Fruit fly (Drosophila melanogaster): ENCODE results near the gene CG7255.

The CG7255 gene

DNA sequence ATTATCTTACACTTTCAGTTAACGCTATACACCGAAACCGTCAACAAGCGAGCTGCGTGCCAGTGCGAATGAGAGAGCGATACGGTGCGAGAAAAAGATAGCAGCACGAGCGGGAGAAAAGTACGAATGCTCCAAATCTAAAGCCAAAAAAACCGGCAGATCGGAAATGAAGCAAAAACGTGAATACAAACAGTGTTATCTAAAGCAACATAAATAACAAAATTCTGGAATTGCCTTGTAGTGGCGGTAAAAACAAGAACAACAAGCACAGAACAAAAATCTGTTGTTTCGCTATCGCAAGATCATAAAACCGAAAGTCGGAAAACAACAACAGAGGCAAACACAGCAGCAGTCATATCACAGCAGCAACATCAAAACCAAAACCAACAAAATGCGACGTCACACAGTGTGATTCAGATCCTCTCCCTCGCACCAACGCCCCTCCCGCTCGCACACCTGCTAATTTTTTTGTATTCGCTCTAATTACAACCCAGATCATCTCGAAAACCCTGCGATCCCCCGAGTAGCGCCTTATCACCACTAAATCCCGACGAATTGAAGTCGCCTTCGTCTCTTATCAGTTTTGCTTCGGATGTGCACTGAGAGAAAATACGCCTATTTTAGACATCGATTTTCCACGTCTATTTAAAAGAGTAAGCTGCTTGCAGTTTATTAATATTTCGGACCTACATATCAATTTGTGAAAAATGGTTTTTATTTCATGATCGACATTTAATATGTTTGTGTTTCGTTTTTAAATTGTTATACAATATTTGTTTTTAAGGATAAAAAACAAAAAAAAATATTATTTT is at the start of gene CG7255 (continued):
- TF ChIP-seq CG11093 (GFP tag; IDR thresholded peaks at IDR 0.05), result no peak
- TF ChIP-seq CG3995 (GFP tag; optimal IDR thresholded peaks at IDR 0.05), result no peak
- TF ChIP-seq eve (GFP tag; optimal IDR thresholded peaks at IDR 0.05), result no peak
- TF ChIP-seq ash1 (GFP tag; optimal IDR thresholded peaks at IDR 0.05), result no peak
- no peak for TF ChIP-seq bowl (GFP tag; IDR thresholded peaks at IDR 0.05)
- TF ChIP-seq NFAT (GFP tag; IDR thresholded peaks at IDR 0.05), result no peak
- TF ChIP-seq ewg (GFP tag; optimal IDR thresholded peaks at IDR 0.05), result no peak
- TF ChIP-seq pzg (GFP tag; optimal IDR thresholded peaks at IDR 0.05), result no peak
- peak; percentile 19 for TF ChIP-seq Jarid2 (GFP tag; optimal IDR thresholded peaks at IDR 0.05)
- TF ChIP-seq nmo (GFP tag; optimal IDR thresholded peaks at IDR 0.05), result peak; percentile 44
- TF ChIP-seq Doc2 (GFP tag; IDR thresholded peaks at IDR 0.05), result no peak
- TF ChIP-seq al (GFP tag; IDR thresholded peaks at IDR 0.05), result 0 out of 2 replicates have a peak, but pooled peaks have one; percentile 8
- TF ChIP-seq sc (optimal IDR thresholded peaks at IDR 0.05), result no peak
- no peak for TF ChIP-seq sc (GFP tag; optimal IDR thresholded peaks at IDR 0.05)
- TF ChIP-seq CG33213 (GFP tag; optimal IDR thresholded peaks at IDR 0.05), result no peak
- TF ChIP-seq NC2β (GFP tag; optimal IDR thresholded peaks at IDR 0.05), result no peak
- TF ChIP-seq Blimp-1 (GFP tag; optimal IDR thresholded peaks at IDR 0.05), result peak; percentile 24
- TF ChIP-seq BtbVII (GFP tag; optimal IDR thresholded peaks at IDR 0.05), result peak; percentile 12
- no peak for TF ChIP-seq D19B (GFP tag; optimal IDR thresholded peaks at IDR 0.05)
- peak; percentile 20 for TF ChIP-seq fd64A (GFP tag; optimal IDR thresholded peaks at IDR 0.05)
- TF ChIP-seq fru (optimal IDR thresholded peaks at IDR 0.05), result no peak
- TF ChIP-seq p53 (GFP tag; optimal IDR thresholded peaks at IDR 0.05), result no peak
- TF ChIP-seq CG4854 (GFP tag; optimal IDR thresholded peaks at IDR 0.05), result no peak
- no peak for TF ChIP-seq CG4328 (GFP tag; optimal IDR thresholded peaks at IDR 0.05)
- TF ChIP-seq E2f1 (GFP tag; IDR thresholded peaks at IDR 0.05), result no peak
- no peak for TF ChIP-seq CG12659 (GFP tag; optimal IDR thresholded peaks at IDR 0.05)
- no peak for TF ChIP-seq CG18011 (GFP tag; optimal IDR thresholded peaks at IDR 0.05)
- no peak for TF ChIP-seq CG10209 (GFP tag; optimal IDR thresholded peaks at IDR 0.05)
- TF ChIP-seq gem (tag; optimal IDR thresholded peaks at IDR 0.05), result peak; percentile 49
- peak; percentile 54; the same call in 1 of the 2 replicates for TF ChIP-seq rib (GFP tag; IDR thresholded peaks at IDR 0.05)
- no peak for TF ChIP-seq insv (GFP tag; optimal IDR thresholded peaks at IDR 0.05)
- TF ChIP-seq az2 (GFP tag; optimal IDR thresholded peaks at IDR 0.05), result no peak
- TF ChIP-seq amos (GFP tag; IDR thresholded peaks at IDR 0.05; ENCODE audit: partially characterized antibody), result no peak
- peak; percentile 8 for TF ChIP-seq Hr3 (GFP tag; optimal IDR thresholded peaks at IDR 0.05)
- no peak for TF ChIP-seq CG31441 (GFP tag; IDR thresholded peaks at IDR 0.05)
- no peak for TF ChIP-seq hkb (optimal IDR thresholded peaks at IDR 0.05)
- TF ChIP-seq hkb (GFP tag; IDR thresholded peaks at IDR 0.05), result no peak
- no peak for TF ChIP-seq D19A (tag; optimal IDR thresholded peaks at IDR 0.05)
- TF ChIP-seq pfk (GFP tag; optimal IDR thresholded peaks at IDR 0.05), result no peak
- TF ChIP-seq MBD-R2 (GFP tag; IDR thresholded peaks at IDR 0.05), result no peak
- no peak for TF ChIP-seq CG13296 (GFP tag; optimal IDR thresholded peaks at IDR 0.05)
- no peak for TF ChIP-seq dpn (GFP tag; optimal IDR thresholded peaks at IDR 0.05)
- TF ChIP-seq CG1024 (GFP tag; IDR thresholded peaks at IDR 0.05), result peak; percentile 33; the same call in 1 of the 2 replicates
- no peak for TF ChIP-seq CG11560 (tag; IDR thresholded peaks at IDR 0.05)
- TF ChIP-seq CG10565 (GFP tag; optimal IDR thresholded peaks at IDR 0.05), result no peak
- TF ChIP-seq Ptx1 (GFP tag; IDR thresholded peaks at IDR 0.05), result peak; percentile 5; the same call in 1 of the 2 replicates
- no peak for TF ChIP-seq dati (GFP tag; IDR thresholded peaks at IDR 0.05)
- TF ChIP-seq Mad (GFP tag; optimal IDR thresholded peaks at IDR 0.05), result no peak
- TF ChIP-seq CG10654 (GFP tag; optimal IDR thresholded peaks at IDR 0.05), result no peak
- peak; percentile 19 for TF ChIP-seq Sox102F (GFP tag; optimal IDR thresholded peaks at IDR 0.05)
- no peak for TF ChIP-seq CG15696 (tag; optimal IDR thresholded peaks at IDR 0.05)

All from whole organism, embryonic.